Worm (Caenorhabditis elegans) whole organism, L4/young adult: ENCODE results near the gene T23C6.4.

Source experiments
- dao-5 ChIP-seq: sonication (generic microtip); optimal IDR thresholded peaks from 2 replicates; lab custom pipeline; 2016; ENCODE audit warnings: missing genotype, missing genetic modification characterization, moderate library complexity, missing compliant biosample characterization
- him-1 ChIP-seq: sonication (generic microtip); optimal IDR thresholded peaks from 2 replicates; lab custom pipeline; 2016; ENCODE audit warnings: missing genotype, missing genetic modification reagents, missing genetic modification characterization, missing compliant biosample characterization

DNA sequence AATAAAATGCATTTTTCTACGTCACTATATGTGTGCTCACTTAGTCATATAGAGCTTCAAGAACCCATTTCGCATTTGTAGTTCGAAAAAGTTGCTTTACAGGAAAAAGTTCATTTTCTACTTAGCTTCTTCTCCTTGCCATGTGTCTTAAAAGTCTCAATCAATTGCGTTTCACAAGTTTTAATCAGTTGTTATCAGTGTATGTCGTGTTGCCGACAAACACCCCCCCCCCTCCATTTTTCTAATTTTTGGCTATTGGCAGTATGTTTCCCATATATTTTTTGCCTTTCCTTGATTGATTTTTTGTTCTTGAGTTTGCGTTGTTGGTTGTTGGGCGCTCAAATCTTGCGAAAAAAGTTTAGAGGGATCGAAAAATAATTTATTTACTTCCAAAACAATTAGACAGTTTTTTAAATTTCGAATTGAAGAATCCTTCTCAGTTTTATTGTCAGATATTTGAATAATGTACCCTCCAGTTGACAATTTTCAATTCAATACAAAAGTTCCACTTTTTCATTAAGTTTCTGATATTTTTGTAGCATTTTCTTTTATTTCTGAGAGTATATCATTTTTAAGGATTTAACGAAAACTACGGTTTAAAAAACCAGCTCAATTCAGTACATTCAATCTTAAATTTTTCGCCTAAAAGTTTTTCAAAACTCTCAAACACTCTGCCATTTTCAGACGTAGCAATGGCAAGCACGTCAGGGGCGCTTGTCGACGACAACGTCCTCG, 36.1 kb upstream of the T23C6.4 start, which contains the start of gene sid-3:
- TF ChIP-seq him-1 (tag; lab: Kevin White, UChicago) (no peak), dao-5 (tag; lab: Kevin White, UChicago) (no peak)
